Fruit fly (Drosophila melanogaster) Kc167 (cell line): Measurements from ENCODE around the gene Mnn1.

Source experiments
- Sin3A ChIP-seq: fragments of >200 bp; optimal IDR thresholded peaks from 2 replicates; lab custom pipeline; 2018; ENCODE audit warnings: missing external identifiers
- h ChIP-seq: fragments of >200 bp; optimal IDR thresholded peaks from 3 replicates; lab custom pipeline; 2018; ENCODE audit warnings: missing external identifiers
- insv ChIP-seq: fragments of >200 bp; optimal IDR thresholded peaks from 3 replicates; lab custom pipeline; 2018; ENCODE audit warnings: missing external identifiers
- psq ChIP-seq: fragments of >200 bp; optimal IDR thresholded peaks from 2 replicates; lab custom pipeline; 2017; ENCODE audit warnings: missing external identifiers
- ttk ChIP-seq: sonication (Bioruptor generic); optimal IDR thresholded peaks from 2 replicates; lab custom pipeline; 2017; ENCODE audit warnings: missing external identifiers

DNA sequence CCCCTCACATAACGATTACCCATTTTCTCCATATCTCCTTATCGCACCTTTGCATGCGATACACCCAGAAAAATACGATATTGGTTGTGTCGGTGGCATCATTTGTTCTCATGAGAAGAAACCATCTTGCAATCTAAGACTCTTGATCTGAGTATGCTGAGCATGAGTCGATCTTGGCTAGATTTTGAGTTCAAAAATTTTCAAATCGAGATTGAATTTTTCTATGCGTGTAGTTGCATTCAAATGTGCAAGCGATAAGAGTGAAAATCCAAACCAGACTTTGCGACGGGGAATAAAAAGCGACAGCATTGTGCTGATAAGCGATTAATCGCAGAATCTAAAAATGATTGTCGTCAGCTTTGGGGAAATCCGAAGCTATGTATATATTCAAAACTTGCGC is 25.2 kb downstream of the Mnn1 start:
- TF ChIP-seq insv (lab: Kevin White, UChicago) (no peak), psq (lab: Kevin White, UChicago) (no peak), ttk (lab: Kevin White, UChicago) (no peak), Sin3A (no peak), h (lab: Kevin White, UChicago) (no peak)
